Fruit fly (Drosophila melanogaster) whole organism, embryonic: Measurements from ENCODE around the gene Cpr76Bc.

Source experiments
- Antp ChIP-seq: fragments of 200-800 bp; sonication (Bioruptor generic); optimal IDR thresholded peaks from 3 replicates; lab custom pipeline; 2016; ENCODE audit warnings: missing biosample characterization, missing genetic modification characterization
- CG11696 ChIP-seq: fragments of 200-800 bp; sonication (Bioruptor generic); IDR thresholded peaks from 2 replicates; pipeline ENCODE4 v1.3.6; 2022; ENCODE audit warnings: missing biosample characterization, missing genetic modification characterization
- CG13296 ChIP-seq: fragments of 200-800 bp; sonication (Bioruptor generic); optimal IDR thresholded peaks from 3 replicates; lab custom pipeline; 2018; ENCODE audit warnings: missing biosample characterization, mild to moderate bottlenecking, missing genetic modification characterization
- CG13894 ChIP-seq: fragments of 200-800 bp; sonication (Bioruptor generic); optimal IDR thresholded peaks from 3 replicates; lab custom pipeline; 2018; ENCODE audit warnings: missing biosample characterization, mild to moderate bottlenecking, missing genetic modification characterization, moderate library complexity
- CG14050 ChIP-seq: fragments of 200-800 bp; sonication (Bioruptor generic); IDR thresholded peaks from 3 replicates; pipeline ENCODE4 v1.3.6; 2022; ENCODE audit warnings: missing biosample characterization, missing genetic modification characterization
- CG15011 ChIP-seq: fragments of 200-800 bp; sonication (Bioruptor generic); optimal IDR thresholded peaks from 3 replicates; lab custom pipeline; 2018; ENCODE audit warnings: missing biosample characterization, mild to moderate bottlenecking, missing genetic modification characterization
- CG15514 ChIP-seq: fragments of 200-800 bp; sonication (Bioruptor generic); optimal IDR thresholded peaks from 3 replicates; lab custom pipeline; 2017; ENCODE audit warnings: missing biosample characterization, missing genetic modification characterization, mild to moderate bottlenecking, moderate library complexity, missing genetic modification reagents
- CG1602 ChIP-seq: fragments of 200-800 bp; sonication (Bioruptor generic); optimal IDR thresholded peaks from 3 replicates; lab custom pipeline; 2016; ENCODE audit warnings: missing biosample characterization, missing genetic modification characterization
- CG16813 ChIP-seq: fragments of 200-800 bp; sonication (Bioruptor generic); IDR thresholded peaks from 3 replicates; pipeline ENCODE4 v1.3.6; 2022; ENCODE audit warnings: missing biosample characterization, missing genetic modification characterization; ENCODE audit not compliant: partially characterized antibody
- CG17568 ChIP-seq: fragments of 200-800 bp; sonication (Bioruptor generic); optimal IDR thresholded peaks from 2 replicates; lab custom pipeline; 2018; ENCODE audit warnings: missing biosample characterization, mild to moderate bottlenecking, missing genetic modification characterization, moderate library complexity
- CG17912 ChIP-seq: fragments of 200-800 bp; sonication (Bioruptor generic); optimal IDR thresholded peaks from 2 replicates; lab custom pipeline; 2018; ENCODE audit warnings: missing biosample characterization, mild to moderate bottlenecking, missing genetic modification characterization
- CG18011 ChIP-seq: fragments of 200-800 bp; sonication (Bioruptor generic); optimal IDR thresholded peaks from 2 replicates; lab custom pipeline; 2017; ENCODE audit warnings: missing biosample characterization, missing genetic modification characterization, mild to moderate bottlenecking, moderate library complexity, missing genotype
- CG2678 ChIP-seq: fragments of 200-800 bp; sonication (Bioruptor generic); optimal IDR thresholded peaks from 3 replicates; lab custom pipeline; 2019; ENCODE audit warnings: missing biosample characterization, mild to moderate bottlenecking, missing genetic modification characterization, moderate library complexity
- CG2875 ChIP-seq: fragments of 200-800 bp; sonication (Bioruptor generic); optimal IDR thresholded peaks from 2 replicates; lab custom pipeline; 2017; ENCODE audit warnings: missing biosample characterization, mild to moderate bottlenecking, missing genetic modification characterization, missing genetic modification reagents
- CG6175 ChIP-seq: fragments of 200-800 bp; sonication (Bioruptor generic); IDR thresholded peaks from 3 replicates; pipeline ENCODE4 v1.3.6; 2022; ENCODE audit warnings: missing biosample characterization, missing genetic modification characterization
- CG6654 ChIP-seq: fragments of 200-800 bp; sonication (Bioruptor generic); optimal IDR thresholded peaks from 2 replicates; lab custom pipeline; 2017; ENCODE audit warnings: missing biosample characterization, mild to moderate bottlenecking, missing genetic modification characterization
- CG6813 ChIP-seq: fragments of 200-800 bp; sonication (Bioruptor generic); optimal IDR thresholded peaks from 2 replicates; lab custom pipeline; 2017; ENCODE audit warnings: missing biosample characterization, missing genetic modification characterization, mild to moderate bottlenecking, moderate library complexity, missing genetic modification reagents
- CG7372 ChIP-seq: fragments of 200-800 bp; sonication (Bioruptor generic); IDR thresholded peaks from 2 replicates; pipeline ENCODE4 v1.3.6; 2022; ENCODE audit warnings: missing biosample characterization, missing genetic modification characterization
- CG8290 ChIP-seq, 3 experiments: fragments of 200-800 bp; sonication (Bioruptor generic); optimal IDR thresholded peaks; 2 replicates each; lab custom pipeline; 2016 to 2019; ENCODE audit warnings: missing biosample characterization in 3 of 3, missing genetic modification characterization in 3 of 3, mild to moderate bottlenecking in 2 of 3, moderate library complexity in 1 of 3
- CG9876 ChIP-seq: fragments of 200-800 bp; sonication (Bioruptor generic); optimal IDR thresholded peaks from 2 replicates; lab custom pipeline; 2016; ENCODE audit warnings: missing biosample characterization, missing genetic modification characterization
- Dll ChIP-seq: fragments of 200-800 bp; sonication (Bioruptor generic); IDR thresholded peaks from 4 replicates; pipeline ENCODE4 v1.3.6; 2022; ENCODE audit warnings: missing biosample characterization, missing genetic modification characterization; ENCODE audit not compliant: partially characterized antibody
- Dref ChIP-seq: fragments of 200-800 bp; sonication (Bioruptor generic); IDR thresholded peaks from 2 replicates; pipeline ENCODE4 v1.3.6; 2022; ENCODE audit warnings: missing biosample characterization, missing genetic modification characterization
- GATAe ChIP-seq: fragments of 200-800 bp; sonication (Bioruptor generic); conservative IDR thresholded peaks from 2 replicates; pipeline ENCODE4 v1.3.6; 2022; ENCODE audit warnings: missing biosample characterization, missing genetic modification characterization
- Gug ChIP-seq: fragments of 200-800 bp; sonication (Bioruptor generic); IDR thresholded peaks from 4 replicates; pipeline ENCODE4 v1.3.6; 2022; ENCODE audit warnings: missing biosample characterization, missing genetic modification characterization
- HHEX ChIP-seq: fragments of 200-800 bp; sonication (Bioruptor generic); optimal IDR thresholded peaks from 3 replicates; lab custom pipeline; 2017; ENCODE audit warnings: missing biosample characterization, mild to moderate bottlenecking, missing genetic modification characterization, missing genetic modification reagents
- HLH3B ChIP-seq: fragments of 200-800 bp; sonication (Bioruptor generic); IDR thresholded peaks from 2 replicates; pipeline ENCODE4 v1.3.6; 2022; ENCODE audit warnings: missing biosample characterization, missing genetic modification characterization
- Med ChIP-seq: fragments of 200-800 bp; sonication (Bioruptor generic); peaks from one replicate; lab custom pipeline; 2016; ENCODE audit warnings: missing biosample characterization, missing genetic modification characterization, mild to moderate bottlenecking, inconsistent platforms, moderate library complexity
- NFAT ChIP-seq: fragments of 200-800 bp; sonication (Bioruptor generic); IDR thresholded peaks from 2 replicates; pipeline ENCODE4 v1.3.6; 2022; ENCODE audit warnings: missing biosample characterization, missing genetic modification characterization
- NK7.1 ChIP-seq: fragments of 200-800 bp; sonication (Bioruptor generic); optimal IDR thresholded peaks from 3 replicates; lab custom pipeline; 2016; ENCODE audit warnings: missing biosample characterization, missing genetic modification characterization
- Neu2 ChIP-seq: fragments of 200-800 bp; sonication (Bioruptor generic); optimal IDR thresholded peaks from 3 replicates; lab custom pipeline; 2016; ENCODE audit warnings: missing biosample characterization, missing genetic modification characterization, borderline replicate concordance
- PHDP ChIP-seq: fragments of 200-800 bp; sonication (Bioruptor generic); optimal IDR thresholded peaks from 3 replicates; lab custom pipeline; 2018; ENCODE audit warnings: missing biosample characterization, mild to moderate bottlenecking, missing genetic modification characterization, moderate library complexity
- Rx ChIP-seq: fragments of 200-800 bp; sonication (Bioruptor generic); IDR thresholded peaks from 2 replicates; pipeline ENCODE4 v1.3.6; 2022; ENCODE audit warnings: missing biosample characterization, missing genetic modification characterization
- Sry-β ChIP-seq: fragments of 200-800 bp; sonication (Bioruptor generic); optimal IDR thresholded peaks from 2 replicates; lab custom pipeline; 2018; ENCODE audit warnings: missing biosample characterization, mild to moderate bottlenecking, missing genetic modification characterization, moderate library complexity
- abd-A ChIP-seq: fragments of 200-800 bp; sonication (Bioruptor generic); optimal IDR thresholded peaks from 3 replicates; lab custom pipeline; 2019; ENCODE audit warnings: missing biosample characterization, mild to moderate bottlenecking, missing genetic modification characterization, moderate library complexity
- cato ChIP-seq: fragments of 200-800 bp; sonication (Bioruptor generic); optimal IDR thresholded peaks from 2 replicates; lab custom pipeline; 2016; ENCODE audit warnings: missing biosample characterization, missing genetic modification characterization, borderline replicate concordance
- corto ChIP-seq: fragments of 200-800 bp; sonication (Bioruptor generic); optimal IDR thresholded peaks from 2 replicates; lab custom pipeline; 2016; ENCODE audit warnings: missing biosample characterization, mild to moderate bottlenecking, missing genetic modification characterization, moderate library complexity
- dati ChIP-seq: fragments of 200-800 bp; sonication (Bioruptor generic); IDR thresholded peaks from 2 replicates; pipeline ENCODE4 v1.3.6; 2022; ENCODE audit warnings: missing biosample characterization, missing genetic modification characterization
- gsb ChIP-seq: fragments of 200-800 bp; sonication (Bioruptor generic); IDR thresholded peaks from 2 replicates; pipeline ENCODE4 v1.3.6; 2022; ENCODE audit warnings: missing biosample characterization, missing genetic modification characterization
- gt ChIP-seq: fragments of 200-800 bp; sonication (Bioruptor generic); IDR thresholded peaks from 2 replicates; pipeline ENCODE4 v1.3.6; 2022; ENCODE audit warnings: missing biosample characterization, missing genetic modification characterization
- inv ChIP-seq: fragments of 200-800 bp; sonication (Bioruptor generic); IDR thresholded peaks from 2 replicates; pipeline ENCODE4 v1.3.6; 2022; ENCODE audit warnings: missing biosample characterization, missing genetic modification characterization; ENCODE audit not compliant: partially characterized antibody
- nau ChIP-seq: fragments of 200-800 bp; sonication (Bioruptor generic); optimal IDR thresholded peaks from 3 replicates; lab custom pipeline; 2017; ENCODE audit warnings: missing biosample characterization, mild to moderate bottlenecking, missing genetic modification characterization, missing genetic modification reagents
- nerfin-2 ChIP-seq: fragments of 200-800 bp; sonication (Bioruptor generic); IDR thresholded peaks from 2 replicates; pipeline ENCODE4 v1.3.6; 2022; ENCODE audit warnings: missing biosample characterization, missing genetic modification characterization; ENCODE audit not compliant: partially characterized antibody
- oc ChIP-seq: fragments of 200-800 bp; sonication (Bioruptor generic); optimal IDR thresholded peaks from 2 replicates; lab custom pipeline; 2018; ENCODE audit warnings: missing biosample characterization, mild to moderate bottlenecking, missing genetic modification characterization, moderate library complexity
- salm ChIP-seq: fragments of 200-800 bp; sonication (Bioruptor generic); optimal IDR thresholded peaks from 2 replicates; lab custom pipeline; 2018; ENCODE audit warnings: missing biosample characterization, mild to moderate bottlenecking, missing genetic modification characterization
- sens ChIP-seq: fragments of 200-800 bp; sonication (Bioruptor generic); peaks from one replicate; lab custom pipeline; 2016; ENCODE audit warnings: missing biosample characterization, missing genetic modification characterization
- sim ChIP-seq: fragments of 200-800 bp; sonication (Bioruptor generic); IDR thresholded peaks from 2 replicates; pipeline ENCODE4 v1.3.6; 2022; ENCODE audit warnings: missing biosample characterization, missing genetic modification characterization
- sima ChIP-seq: fragments of 200-800 bp; sonication (Bioruptor generic); optimal IDR thresholded peaks from 2 replicates; lab custom pipeline; 2016; ENCODE audit warnings: missing biosample characterization, missing genetic modification characterization
- slbo ChIP-seq: fragments of 200-800 bp; sonication (Bioruptor generic); IDR thresholded peaks from 2 replicates; pipeline ENCODE4 v1.3.6; 2022; ENCODE audit warnings: missing biosample characterization, missing genetic modification characterization
- sug ChIP-seq: fragments of 200-800 bp; optimal IDR thresholded peaks from 2 replicates; lab custom pipeline; 2019; ENCODE audit warnings: missing biosample characterization, mild to moderate bottlenecking, missing genetic modification characterization, moderate library complexity
- ttk ChIP-seq: fragments of 200-800 bp; sonication (Bioruptor generic); IDR thresholded peaks from 2 replicates; pipeline ENCODE4 v2.1.2; 2022; ENCODE audit warnings: missing biosample characterization, missing genetic modification characterization

Gene Cpr76Bc

DNA sequence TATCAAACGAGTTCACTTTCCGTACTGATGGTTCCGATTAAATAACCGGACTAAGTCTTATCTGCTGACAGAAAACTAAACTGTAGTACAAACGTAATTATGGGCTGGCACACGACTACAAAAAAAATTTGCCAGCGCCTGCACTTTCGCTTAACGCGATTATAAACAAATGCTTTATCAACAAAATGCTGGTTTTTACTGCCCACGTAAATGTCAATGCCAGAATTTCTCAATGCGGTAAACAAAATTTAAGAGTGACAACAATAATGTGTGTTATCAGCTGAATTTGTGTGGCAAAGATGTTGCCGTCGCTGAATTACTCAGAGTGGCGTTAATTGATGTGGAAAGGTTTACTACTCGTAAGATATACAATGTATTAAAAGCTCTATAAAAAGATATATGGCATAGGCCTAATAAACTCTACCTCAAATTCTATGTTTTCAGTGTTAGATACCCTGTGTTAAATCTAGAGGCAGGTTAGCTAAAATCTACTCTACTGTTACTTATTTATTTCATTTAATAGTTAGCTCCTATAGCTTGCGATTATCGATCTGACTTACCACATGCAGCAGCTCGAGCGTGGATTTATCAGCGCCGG lies 24.7 kb upstream of the Cpr76Bc start (continued):
- TF ChIP-seq CG11696 (no peak), sug (tag; lab: Kevin White, UChicago) (peak; percentile 65), slbo (GFP tag; lab: Robert Waterston, UW) (no peak), CG17912 (GFP tag; lab: Kevin White, UChicago) (no peak), CG6813 (GFP tag; lab: Kevin White, UChicago) (no peak), CG2875 (GFP tag; lab: Kevin White, UChicago) (no peak), HHEX (GFP tag; lab: Kevin White, UChicago) (peak; percentile 22), CG2678 (tag; lab: Kevin White, UChicago) (peak; percentile 46), Dref (GFP tag; lab: Robert Waterston, UW) (no peak), nerfin-2 (GFP tag; lab: Robert Waterston, UW) (no peak), CG17568 (GFP tag; lab: Kevin White, UChicago) (peak; percentile 15), CG1602 (GFP tag; lab: Kevin White, UChicago) (no peak), GATAe (GFP tag; lab: Robert Waterston, UW) (no peak), CG13894 (tag; lab: Kevin White, UChicago) (no peak), HLH3B (no peak), Rx (GFP tag; lab: Robert Waterston, UW) (no peak), CG13296 (GFP tag; lab: Kevin White, UChicago) (peak; percentile 33), corto (no peak), sim (GFP tag; lab: Robert Waterston, UW) (no peak), CG16813 (GFP tag; lab: Robert Waterston, UW) (no peak), ttk (GFP tag; lab: Robert Waterston, UW) (no peak), Antp (no peak), abd-A (tag; lab: Kevin White, UChicago) (no peak), nau (GFP tag; lab: Kevin White, UChicago) (no peak), CG6654 (GFP tag; lab: Kevin White, UChicago) (no peak), NK7.1 (no peak), CG8290 (GFP tag; optimal IDR thresholded peaks at IDR 0.05; lab: Kevin White, UChicago) (no peak), CG8290 (tag; optimal IDR thresholded peaks at IDR 0.05; lab: Kevin White, UChicago) (peak in 1 of 2 experiments; percentile 21), CG15514 (peak; percentile 28), NFAT (GFP tag; lab: Robert Waterston, UW) (no peak), CG6175 (GFP tag; lab: Robert Waterston, UW) (no peak), sima (GFP tag; lab: Kevin White, UChicago) (no peak), CG9876 (GFP tag; lab: Kevin White, UChicago) (no peak), inv (GFP tag; lab: Robert Waterston, UW) (no peak), Gug (no peak), Med (GFP tag; lab: Kevin White, UChicago) (no peak), CG18011 (no peak), dati (GFP tag; lab: Robert Waterston, UW) (no peak), CG15011 (no peak), salm (no peak), Sry-β (no peak), oc (tag; lab: Kevin White, UChicago) (no peak), Neu2 (no peak), gt (no peak), Dll (no peak), gsb (no peak), CG7372 (GFP tag; lab: Robert Waterston, UW) (no peak), cato (GFP tag; lab: Kevin White, UChicago) (no peak), CG14050 (GFP tag; lab: Robert Waterston, UW) (no peak), PHDP (peak; percentile 11), sens (GFP tag; lab: Kevin White, UChicago) (peak; percentile 30)
